Fruit fly (Drosophila melanogaster) whole organism, embryonic: Measurements from ENCODE around the gene lbe.

Source experiments
- Bdp1 ChIP-seq: fragments of 200-800 bp; sonication (Bioruptor generic); optimal IDR thresholded peaks from 3 replicates; lab custom pipeline; 2016; ENCODE audit warnings: missing biosample characterization, missing genetic modification characterization
- CG10366 ChIP-seq: fragments of 200-800 bp; sonication (Bioruptor generic); IDR thresholded peaks from 2 replicates; pipeline ENCODE4 v1.3.6; 2022; ENCODE audit warnings: missing biosample characterization, missing genetic modification characterization
- CG10654 ChIP-seq: fragments of 200-800 bp; sonication (Bioruptor generic); optimal IDR thresholded peaks from 2 replicates; lab custom pipeline; 2016; ENCODE audit warnings: missing biosample characterization, missing genetic modification characterization
- CG11398 ChIP-seq: fragments of 200-800 bp; sonication (Bioruptor generic); optimal IDR thresholded peaks from 2 replicates; lab custom pipeline; 2016; ENCODE audit warnings: missing biosample characterization, missing genetic modification characterization
- CG17186 ChIP-seq: fragments of 200-800 bp; sonication (Bioruptor generic); optimal IDR thresholded peaks from 3 replicates; lab custom pipeline; 2017; ENCODE audit warnings: missing biosample characterization, missing genetic modification reagents, missing genetic modification characterization
- CG1832 ChIP-seq: fragments of 200-800 bp; sonication (Bioruptor generic); optimal IDR thresholded peaks from 2 replicates; lab custom pipeline; 2017; ENCODE audit warnings: missing biosample characterization, mild to moderate bottlenecking, missing genetic modification characterization, inconsistent platforms
- CG30403 ChIP-seq: fragments of 200-800 bp; sonication (Bioruptor generic); optimal IDR thresholded peaks from 3 replicates; lab custom pipeline; 2016; ENCODE audit warnings: missing biosample characterization, missing genetic modification characterization
- CG32767 ChIP-seq: fragments of 200-800 bp; sonication (Bioruptor generic); IDR thresholded peaks from 2 replicates; pipeline ENCODE4 v1.3.6; 2022; ENCODE audit warnings: missing biosample characterization, missing genetic modification characterization
- CG4404 ChIP-seq: fragments of 200-800 bp; sonication (Bioruptor generic); IDR thresholded peaks from 2 replicates; pipeline ENCODE4 v1.3.6; 2022; ENCODE audit warnings: missing biosample characterization, missing genetic modification characterization
- CG5180 ChIP-seq: fragments of 200-800 bp; sonication (Bioruptor generic); optimal IDR thresholded peaks from 3 replicates; lab custom pipeline; 2017; ENCODE audit warnings: missing biosample characterization, missing genetic modification characterization, mild to moderate bottlenecking, moderate library complexity, missing genetic modification reagents
- CG6272 ChIP-seq: fragments of 200-800 bp; sonication (Bioruptor generic); IDR thresholded peaks from 2 replicates; pipeline ENCODE4 v1.3.6; 2022; ENCODE audit warnings: missing biosample characterization, missing genetic modification characterization
- CG6683 ChIP-seq: fragments of 200-800 bp; sonication (Bioruptor generic); optimal IDR thresholded peaks from 2 replicates; lab custom pipeline; 2017; ENCODE audit warnings: missing biosample characterization, mild to moderate bottlenecking, missing genetic modification characterization, missing genetic modification reagents
- CG6854 ChIP-seq: fragments of 200-800 bp; sonication (Bioruptor generic); optimal IDR thresholded peaks from 3 replicates; lab custom pipeline; 2017; ENCODE audit warnings: missing biosample characterization, mild to moderate bottlenecking, missing genetic modification characterization
- D ChIP-seq, 2 experiments: fragments of 200-800 bp in 1 of 2; fragments of >200 bp in 1 of 2; sonication (Bioruptor generic) in 1 of 2; optimal IDR thresholded peaks; 2 replicates in 1 of 2; 3 replicates in 1 of 2; lab custom pipeline; 2017; ENCODE audit warnings: mild to moderate bottlenecking in 1 of 2, missing biosample characterization in 1 of 2, missing genetic modification characterization in 1 of 2, missing genetic modification reagents in 1 of 2
- Ets97D ChIP-seq: fragments of 200-800 bp; sonication (Bioruptor generic); optimal IDR thresholded peaks from 3 replicates; lab custom pipeline; 2016; ENCODE audit warnings: missing biosample characterization, missing genetic modification characterization
- NC2β ChIP-seq: fragments of 200-800 bp; sonication (Bioruptor generic); optimal IDR thresholded peaks from 2 replicates; lab custom pipeline; 2016; ENCODE audit warnings: missing biosample characterization, missing genetic modification characterization
- Nf-YA ChIP-seq: fragments of 200-800 bp; sonication (Bioruptor generic); IDR thresholded peaks from 2 replicates; pipeline ENCODE4 v1.3.6; 2022; ENCODE audit warnings: missing biosample characterization, missing genetic modification characterization
- Nf-YB ChIP-seq: fragments of 200-800 bp; sonication (Bioruptor generic); optimal IDR thresholded peaks from 3 replicates; lab custom pipeline; 2019; ENCODE audit warnings: missing biosample characterization, mild to moderate bottlenecking, missing genetic modification characterization, moderate library complexity
- Nf-YC ChIP-seq: fragments of 200-800 bp; optimal IDR thresholded peaks from 3 replicates; lab custom pipeline; 2019; ENCODE audit warnings: missing biosample characterization, mild to moderate bottlenecking, missing genetic modification characterization, moderate library complexity
- Oaz ChIP-seq: fragments of 200-800 bp; sonication (Bioruptor generic); IDR thresholded peaks from 2 replicates; pipeline ENCODE4 v1.3.6; 2022; ENCODE audit warnings: missing biosample characterization, missing genetic modification characterization
- Trl ChIP-seq, 3 experiments: fragments of >200 bp in 2 of 3; fragments of 200-800 bp in 1 of 3; sonication (Bioruptor generic) in 1 of 3; optimal IDR thresholded peaks; 2 replicates in 1 of 3; 3 replicates in 2 of 3; lab custom pipeline; 2016 to 2017; ENCODE audit warnings: missing biosample characterization in 1 of 3, missing genetic modification characterization in 1 of 3
- emc ChIP-seq: fragments of 200-800 bp; sonication (Bioruptor generic); optimal IDR thresholded peaks from 2 replicates; lab custom pipeline; 2016; ENCODE audit warnings: missing biosample characterization, missing genetic modification characterization
- ewg ChIP-seq: fragments of 200-800 bp; sonication (Bioruptor generic); optimal IDR thresholded peaks from 3 replicates; lab custom pipeline; 2017; ENCODE audit warnings: mild to moderate bottlenecking, missing biosample characterization, missing genetic modification reagents, missing genetic modification characterization
- fd3F ChIP-seq: fragments of 200-800 bp; sonication (Bioruptor generic); optimal IDR thresholded peaks from 2 replicates; lab custom pipeline; 2018; ENCODE audit warnings: missing biosample characterization, mild to moderate bottlenecking, missing genetic modification characterization, moderate library complexity
- fd96Cb ChIP-seq: fragments of 200-800 bp; sonication (Bioruptor generic); optimal IDR thresholded peaks from 2 replicates; lab custom pipeline; 2018; ENCODE audit warnings: missing biosample characterization, mild to moderate bottlenecking, missing genetic modification characterization, moderate library complexity
- ftz-f1 ChIP-seq: fragments of 200-800 bp; sonication (Bioruptor generic); optimal IDR thresholded peaks from 2 replicates; lab custom pipeline; 2016; ENCODE audit warnings: missing biosample characterization, missing genetic modification characterization
- gsb-n ChIP-seq: fragments of 200-800 bp; sonication (Bioruptor generic); optimal IDR thresholded peaks from 3 replicates; lab custom pipeline; 2018; ENCODE audit warnings: missing biosample characterization, mild to moderate bottlenecking, missing genetic modification characterization
- jing ChIP-seq: fragments of 200-800 bp; sonication (Bioruptor generic); optimal IDR thresholded peaks from 2 replicates; lab custom pipeline; 2018; ENCODE audit warnings: missing biosample characterization, mild to moderate bottlenecking, missing genetic modification characterization
- kay ChIP-seq: fragments of 200-800 bp; sonication (Bioruptor generic); optimal IDR thresholded peaks from 2 replicates; lab custom pipeline; 2016; ENCODE audit warnings: missing biosample characterization, missing genetic modification characterization
- oc ChIP-seq: fragments of 200-800 bp; sonication (Bioruptor generic); optimal IDR thresholded peaks from 2 replicates; lab custom pipeline; 2018; ENCODE audit warnings: missing biosample characterization, mild to moderate bottlenecking, missing genetic modification characterization, moderate library complexity
- pfk ChIP-seq: fragments of 200-800 bp; sonication (Bioruptor generic); optimal IDR thresholded peaks from 2 replicates; lab custom pipeline; 2018; ENCODE audit warnings: missing biosample characterization, mild to moderate bottlenecking, missing genetic modification characterization, moderate library complexity
- prd ChIP-seq, 3 experiments: fragments of >200 bp in 2 of 3; fragments of 200-800 bp in 1 of 3; sonication (Bioruptor generic) in 1 of 3; optimal IDR thresholded peaks in 2 of 3; IDR thresholded peaks in 1 of 3; 2 replicates in 2 of 3; 3 replicates in 1 of 3; pipeline versions ENCODE4 v1.3.6 to Lab custom; 2017 to 2022; ENCODE audit warnings: missing biosample characterization in 1 of 3, missing genetic modification characterization in 1 of 3
- sc ChIP-seq, 3 experiments: fragments of >200 bp in 2 of 3; fragments of 200-800 bp in 1 of 3; sonication (Bioruptor generic) in 1 of 3; optimal IDR thresholded peaks; 2 replicates in 2 of 3; 3 replicates in 1 of 3; lab custom pipeline; 2017; ENCODE audit warnings: mild to moderate bottlenecking in 1 of 3, missing biosample characterization in 1 of 3, missing genetic modification characterization in 1 of 3, missing genetic modification reagents in 1 of 3
- seq ChIP-seq: fragments of 200-800 bp; sonication (Bioruptor generic); IDR thresholded peaks from 2 replicates; pipeline ENCODE4 v1.3.6; 2022; ENCODE audit warnings: missing biosample characterization, missing genetic modification characterization
- tll ChIP-seq, 2 experiments: fragments of 200-800 bp in 1 of 2; fragments of >200 bp in 1 of 2; sonication (Bioruptor generic) in 1 of 2; optimal IDR thresholded peaks; 2 replicates each; lab custom pipeline; 2017 to 2019; ENCODE audit warnings: missing biosample characterization in 2 of 2, missing genetic modification characterization in 2 of 2, mild to moderate bottlenecking in 1 of 2, moderate library complexity in 1 of 2
- vnd ChIP-seq: fragments of 200-800 bp; sonication (Bioruptor generic); IDR thresholded peaks from 3 replicates; pipeline ENCODE4 v1.3.6; 2022; ENCODE audit warnings: missing biosample characterization, missing genetic modification characterization; ENCODE audit not compliant: partially characterized antibody
- zen ChIP-seq: fragments of 200-800 bp; sonication (Bioruptor generic); optimal IDR thresholded peaks from 3 replicates; lab custom pipeline; 2018; ENCODE audit warnings: missing biosample characterization, mild to moderate bottlenecking, missing genetic modification characterization, moderate library complexity

Gene lbe

DNA sequence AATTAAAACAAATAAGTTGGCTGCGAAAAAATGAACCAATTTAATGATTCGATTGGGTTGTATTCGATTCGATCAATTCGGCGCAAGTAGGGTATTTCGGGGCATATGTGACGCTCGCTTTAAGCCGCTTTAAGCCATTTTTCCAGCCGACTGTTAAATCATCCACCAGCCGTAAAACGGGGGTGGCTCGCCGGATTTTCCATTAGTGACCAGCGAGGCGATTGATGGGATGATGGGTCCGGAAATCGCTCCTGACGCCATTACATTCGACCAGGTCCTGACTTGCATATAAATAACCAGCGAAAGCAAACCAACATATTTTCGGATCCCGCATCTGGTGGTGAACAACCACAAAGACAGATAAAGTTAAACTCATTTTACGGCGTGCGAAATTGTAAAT is 23.9 kb upstream of the lbe start:
- peak; percentile 45 for TF ChIP-seq oc (tag; lab: Kevin White, UChicago)
- peak; percentile 50; the same call in 1 of the 2 replicates for TF ChIP-seq seq (GFP tag; lab: Robert Waterston, UW)
- TF ChIP-seq CG6272 (GFP tag; lab: Robert Waterston, UW), result no peak
- TF ChIP-seq NC2β, result no peak
- TF ChIP-seq Nf-YC (tag; lab: Kevin White, UChicago), result peak; percentile 53
- TF ChIP-seq Oaz (GFP tag; lab: Robert Waterston, UW), result no peak
- TF ChIP-seq CG4404 (GFP tag; lab: Robert Waterston, UW), result no peak
- no peak for TF ChIP-seq CG30403
- no peak for TF ChIP-seq fd96Cb (tag; lab: Kevin White, UChicago)
- no peak for TF ChIP-seq pfk (GFP tag; lab: Kevin White, UChicago)
- peak; percentile 71 for TF ChIP-seq Nf-YB
- no peak for TF ChIP-seq sc (optimal IDR thresholded peaks at IDR 0.05; lab: Kevin White, UChicago)
- no peak for TF ChIP-seq sc (GFP tag; optimal IDR thresholded peaks at IDR 0.05; lab: Kevin White, UChicago)
- no peak for TF ChIP-seq ftz-f1 (GFP tag; lab: Kevin White, UChicago)

DNA sequence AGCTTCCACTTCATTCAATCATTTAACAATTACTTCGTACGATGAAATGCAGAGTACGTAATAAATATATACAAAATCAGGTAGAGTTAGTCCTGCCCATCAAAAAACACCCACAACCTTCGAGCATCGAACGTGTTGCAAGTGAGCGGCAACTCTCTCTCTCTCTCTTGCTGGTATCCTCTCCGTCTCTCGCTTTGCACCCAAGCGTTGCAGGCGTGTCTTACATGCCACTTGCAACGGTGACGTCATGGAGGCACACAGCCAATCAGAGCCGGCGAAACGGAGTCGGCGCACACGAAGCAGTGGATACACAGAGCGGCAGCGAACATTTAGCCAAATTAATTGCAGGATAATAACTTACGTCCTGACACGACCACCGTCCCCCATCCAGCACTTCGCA is 13.6 kb upstream of the lbe start:
- TF ChIP-seq Ets97D (GFP tag; lab: Kevin White, UChicago) (no peak), CG17186 (GFP tag; lab: Kevin White, UChicago) (no peak), CG1832 (GFP tag; lab: Kevin White, UChicago) (peak; percentile 48), CG6683 (GFP tag; lab: Kevin White, UChicago) (no peak), Nf-YB (peak; percentile 97), Nf-YA (GFP tag; lab: Robert Waterston, UW) (peak; percentile 26; the same call in 1 of the 2 replicates), Nf-YC (tag; lab: Kevin White, UChicago) (peak; percentile 93), CG11398 (GFP tag; lab: Kevin White, UChicago) (no peak), CG5180 (GFP tag; lab: Kevin White, UChicago) (peak; percentile 96), CG10654 (no peak), kay (GFP tag; lab: Kevin White, UChicago) (no peak), CG32767 (GFP tag; lab: Robert Waterston, UW) (peak; percentile 24; the same call in 1 of the 2 replicates), CG6854 (GFP tag; lab: Kevin White, UChicago) (no peak), jing (GFP tag; lab: Kevin White, UChicago) (no peak), emc (GFP tag; lab: Kevin White, UChicago) (no peak), CG10366 (GFP tag; lab: Robert Waterston, UW) (no peak), ewg (peak; percentile 44), Trl (optimal IDR thresholded peaks at IDR 0.05; lab: Kevin White, UChicago) (peak; percentile 28 to 84), Trl (GFP tag; optimal IDR thresholded peaks at IDR 0.05; lab: Kevin White, UChicago) (no peak), Bdp1 (GFP tag; lab: Kevin White, UChicago) (no peak)

DNA sequence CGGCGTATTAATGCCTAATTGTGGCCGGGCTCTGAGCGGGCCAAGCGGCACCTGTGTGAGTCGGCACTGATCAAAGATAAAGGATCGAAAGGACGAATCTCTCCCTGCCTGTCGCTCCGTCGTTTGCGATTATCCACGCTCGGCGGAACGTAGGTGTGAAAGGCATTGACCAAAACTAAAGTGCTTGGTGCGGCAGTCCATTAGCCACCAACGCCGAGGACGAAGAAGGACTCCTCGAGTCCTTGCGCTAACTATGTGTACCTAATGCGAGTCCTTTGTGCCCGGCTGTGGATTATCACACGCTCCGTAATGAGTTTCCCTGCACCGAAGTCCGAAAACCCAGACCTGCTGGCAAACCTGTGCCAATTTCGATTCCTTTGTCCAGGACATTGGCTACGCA is 12.1 kb upstream of the lbe start:
- TF ChIP-seq zen (tag; lab: Kevin White, UChicago), result peak; percentile 98
- no peak for TF ChIP-seq gsb-n (tag; lab: Kevin White, UChicago)
- TF ChIP-seq vnd (GFP tag; lab: Robert Waterston, UW), result no peak
- no peak for TF ChIP-seq fd3F (GFP tag; lab: Kevin White, UChicago)
- TF ChIP-seq prd (optimal IDR thresholded peaks at IDR 0.05; lab: Kevin White, UChicago), result no peak
- peak; percentile 52; the same call in 1 of the 3 replicates for TF ChIP-seq prd (GFP tag; IDR thresholded peaks at IDR 0.05; lab: Robert Waterston, UW)
- TF ChIP-seq D (optimal IDR thresholded peaks at IDR 0.05; lab: Kevin White, UChicago), result peak; percentile 97
- no peak for TF ChIP-seq D (GFP tag; optimal IDR thresholded peaks at IDR 0.05; lab: Kevin White, UChicago)
- peak in 1 of 2 experiments; percentile 92 for TF ChIP-seq tll (GFP tag; optimal IDR thresholded peaks at IDR 0.05; lab: Kevin White, UChicago)
- TF ChIP-seq, all 482 proteins: peak for 4
